Fruit fly (Drosophila melanogaster) whole organism, pupa: ENCODE data around the gene CG14567.

Experiments
- CG13204 ChIP-seq: fragments of 200-800 bp; sonication (Bioruptor generic); optimal IDR thresholded peaks from 2 replicates; lab custom pipeline; 2018; ENCODE audit warnings: missing biosample characterization, mild to moderate bottlenecking, missing genetic modification characterization, moderate library complexity
- CG17806 ChIP-seq: fragments of 200-800 bp; sonication (Bioruptor generic); optimal IDR thresholded peaks from 2 replicates; lab custom pipeline; 2018; ENCODE audit warnings: missing biosample characterization, mild to moderate bottlenecking, missing genetic modification characterization, moderate library complexity
- CG32121 ChIP-seq: fragments of 200-800 bp; sonication (Bioruptor generic); IDR thresholded peaks from 2 replicates; pipeline ENCODE4 v1.3.6; 2022; ENCODE audit warnings: missing biosample characterization, missing genetic modification characterization
- CG8159 ChIP-seq: fragments of 200-800 bp; sonication (Bioruptor generic); optimal IDR thresholded peaks from 3 replicates; lab custom pipeline; 2018; ENCODE audit warnings: missing biosample characterization, mild to moderate bottlenecking, missing genetic modification characterization, moderate library complexity
- D1 ChIP-seq: fragments of 200-800 bp; sonication (Bioruptor generic); optimal IDR thresholded peaks from 2 replicates; lab custom pipeline; 2018; ENCODE audit warnings: missing biosample characterization, mild to moderate bottlenecking, missing genetic modification characterization, moderate library complexity
- Snoo ChIP-seq: fragments of 200-800 bp; sonication (Bioruptor generic); optimal IDR thresholded peaks from 3 replicates; lab custom pipeline; 2017; ENCODE audit warnings: missing biosample characterization, mild to moderate bottlenecking, missing genetic modification characterization, inconsistent platforms
- fd96Ca ChIP-seq: fragments of 200-800 bp; sonication (Bioruptor generic); IDR thresholded peaks from 3 replicates; pipeline ENCODE4 v1.3.6; 2022; ENCODE audit warnings: missing biosample characterization, missing genetic modification characterization

DNA sequence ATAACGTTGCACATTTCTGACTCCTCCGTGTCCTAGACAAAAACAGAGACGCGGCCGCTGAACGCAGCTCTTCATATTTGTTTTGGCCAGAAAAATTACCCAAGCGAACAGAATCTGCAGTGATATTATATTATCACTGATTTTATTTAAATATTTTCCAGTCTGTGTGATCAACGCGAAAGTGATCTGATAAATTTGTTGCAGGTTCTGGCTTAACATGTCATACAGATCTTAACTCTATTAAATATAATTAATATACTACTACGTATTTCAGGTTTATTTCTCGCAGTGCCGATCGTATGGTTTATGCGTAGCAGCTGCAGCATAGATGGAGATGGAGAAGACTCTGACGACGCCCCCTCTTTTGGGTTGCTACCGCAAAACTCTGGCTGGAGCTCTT is 17.4 kb downstream of the CG14567 start:
- TF ChIP-seq CG13204 (GFP tag; lab: Kevin White, UChicago), result no peak
- no peak for TF ChIP-seq Snoo (tag; lab: Kevin White, UChicago)
- peak; percentile 79 for TF ChIP-seq CG8159 (tag; lab: Kevin White, UChicago)
- peak; percentile 12 for TF ChIP-seq D1 (tag; lab: Kevin White, UChicago)
- peak; percentile 79 for TF ChIP-seq CG17806 (tag; lab: Kevin White, UChicago)
- TF ChIP-seq CG32121 (GFP tag; lab: Robert Waterston, UW), result no peak
- no peak for TF ChIP-seq fd96Ca
